Worm (Caenorhabditis elegans): Measurements from ENCODE around the gene gly-6.

Gene gly-6

ce11 chrIII:4332543-4333042 is 1.6 kb upstream of the gly-6 start, which contains the start of gene cdk-12:
Gene cdk-12, plus strand, starts transcription at chrIII:4332992.
- TF ChIP-seq pax-1 (tag; optimal IDR thresholded peaks at IDR 0.05) (no peak), tbx-2 (tag; optimal IDR thresholded peaks at IDR 0.05) (peak; percentile 26), nfya-1 (tag; optimal IDR thresholded peaks at IDR 0.05) (peak; percentile 33)

ce11 chrIII:4328208-4328987 is 2.6 kb downstream of the gly-6 start:
- TF ChIP-seq ceh-31 (tag; optimal IDR thresholded peaks at IDR 0.05) (no peak), nfya-1 (tag; optimal IDR thresholded peaks at IDR 0.05) (peak; percentile 83)

- TF ChIP-seq ceh-6 (GFP tag; optimal IDR thresholded peaks at IDR 0.05) (no peak), eyg-1 (tag; optimal IDR thresholded peaks at IDR 0.05) (no peak), lin-11 (tag; optimal IDR thresholded peaks at IDR 0.05) (no peak), pag-3 (tag; optimal IDR thresholded peaks at IDR 0.05; ENCODE audit: borderline replicate concordance) (no peak), dmd-4 (tag; optimal IDR thresholded peaks at IDR 0.05; ENCODE audit: borderline replicate concordance) (no peak), ceh-34 (tag; optimal IDR thresholded peaks at IDR 0.05) (no peak)
These were observed 7.2 kb downstream of the gly-6 start, which contains the start of gene H38K22.9 for ce11 chrIII:4323859-4324258. Gene H38K22.9, plus strand, starts transcription at chrIII:4324159.

- TF ChIP-seq nfya-1 (tag; optimal IDR thresholded peaks at IDR 0.05) (peak; percentile 8), ceh-45 (GFP tag; IDR thresholded peaks at IDR 0.05) (no peak), sdc-2 (tag; optimal IDR thresholded peaks at IDR 0.05) (no peak), hlh-30 (tag; optimal IDR thresholded peaks at IDR 0.05; ENCODE audit: insufficient read depth) (no peak), ceh-2 (tag; optimal IDR thresholded peaks at IDR 0.05) (no peak), sox-2 (GFP tag; IDR thresholded peaks at IDR 0.05) (no peak), ceh-30 (tag; optimal IDR thresholded peaks at IDR 0.05) (no peak), ceh-18 (tag; optimal IDR thresholded peaks at IDR 0.05) (peak; percentile 22), unc-42 (tag; optimal IDR thresholded peaks at IDR 0.05) (peak; percentile 21), K09A11.1 (tag; optimal IDR thresholded peaks at IDR 0.05; ENCODE audit: insufficient read depth) (no peak), ztf-16 (tag; optimal IDR thresholded peaks at IDR 0.05) (no peak), pag-3 (tag; optimal IDR thresholded peaks at IDR 0.05; ENCODE audit: borderline replicate concordance) (no peak), ceh-14 (tag; optimal IDR thresholded peaks at IDR 0.05) (peak; percentile 12), ets-4 (tag; optimal IDR thresholded peaks at IDR 0.05) (no peak), ceh-24 (tag; optimal IDR thresholded peaks at IDR 0.05) (no peak), pax-1 (tag; optimal IDR thresholded peaks at IDR 0.05) (no peak), ceh-19 (GFP tag; optimal IDR thresholded peaks at IDR 0.05) (no peak)
These were observed 7.9 kb downstream of the gly-6 start for ce11 chrIII:4323120-4323519.

ce11 chrIII:4321399-4321798 is 9.6 kb downstream of the gly-6 start, which contains the start of gene H38K22.7:
Gene H38K22.7, plus strand, starts transcription at chrIII:4321699.
- TF ChIP-seq ceh-19 (GFP tag; optimal IDR thresholded peaks at IDR 0.05) (no peak), fkh-6 (tag; optimal IDR thresholded peaks at IDR 0.05) (no peak), hlh-15 (tag; optimal IDR thresholded peaks at IDR 0.05) (no peak), npax-4 (tag; optimal IDR thresholded peaks at IDR 0.05) (no peak), hlh-8 (tag; optimal IDR thresholded peaks at IDR 0.05) (no peak), unc-86 (tag; optimal IDR thresholded peaks at IDR 0.05) (no peak), F13H6.1 (tag; optimal IDR thresholded peaks at IDR 0.05) (no peak), dmd-4 (tag; optimal IDR thresholded peaks at IDR 0.05; ENCODE audit: borderline replicate concordance) (no peak), ttx-3 (tag; optimal IDR thresholded peaks at IDR 0.05) (no peak), ceh-18 (tag; optimal IDR thresholded peaks at IDR 0.05) (no peak)
